Fruit fly (Drosophila melanogaster) S2 (cell line): ENCODE results near the gene beat-Ib.

ENCODE experiments used
- CG8478 ChIP-seq: fragments of >200 bp; optimal IDR thresholded peaks from 2 replicates; lab custom pipeline; 2018
- CTCF ChIP-seq, 2 experiments: fragments of >200 bp; optimal IDR thresholded peaks; 2 replicates each; lab custom pipeline; 2018

- TF ChIP-seq CG8478 (lab: Kevin White, UChicago) (no peak), CTCF (optimal IDR thresholded peaks at IDR 0.05; lab: Kevin White, UChicago) (no peak)
Observed at dm6 chr2L:15908086-15908485, 54.1 kb downstream of the beat-Ib start.
